Worm (Caenorhabditis elegans) whole organism, early embryonic: ENCODE measurements around the gene nhr-134.

ENCODE experiments used
- ama-1 ChIP-seq: fragments of 150-350 bp; optimal IDR thresholded peaks from 2 replicates; lab custom pipeline; 2014
- pes-1 ChIP-seq: fragments of 200-800 bp; sonication (Bioruptor generic); IDR thresholded peaks from 2 replicates; pipeline ENCODE4 v1.3.6; 2022; ENCODE audit warnings: missing genetic modification reagents, missing genetic modification characterization, missing compliant biosample characterization

ce11 chrV:2199594-2199993, 31.4 kb upstream of the nhr-134 start:
- TF ChIP-seq pes-1 (GFP tag; lab: Robert Waterston, UW) (no peak), ama-1 (lab: Kevin White, UChicago) (no peak)
